Worm (Caenorhabditis elegans) whole organism, young adult: ENCODE results near the gene srd-41.

Experiments used
- B0019.2 ChIP-seq: fragments of 200-800 bp; sonication (Bioruptor generic); conservative IDR thresholded peaks from 2 replicates; pipeline ENCODE4 v1.3.6; 2022; ENCODE audit warnings: missing genetic modification reagents, missing genetic modification characterization, missing compliant biosample characterization
- B0261.1 ChIP-seq: sonication (generic microtip); optimal IDR thresholded peaks from 2 replicates; lab custom pipeline; 2016; ENCODE audit warnings: mild to moderate bottlenecking, missing genetic modification characterization, moderate library complexity, missing compliant biosample characterization
- B0336.3 ChIP-seq: fragments of 200-800 bp; sonication (Bioruptor generic); IDR thresholded peaks from 2 replicates; pipeline ENCODE4 v1.3.6; 2022; ENCODE audit warnings: missing genetic modification characterization, missing compliant biosample characterization
- D2030.7 ChIP-seq: fragments of 200-800 bp; sonication (Bioruptor generic); IDR thresholded peaks from 2 replicates; pipeline ENCODE4 v1.3.6; 2022; ENCODE audit warnings: missing genetic modification reagents, missing genetic modification characterization, missing compliant biosample characterization
- F52B5.7 ChIP-seq: sonication (generic microtip); optimal IDR thresholded peaks from 2 replicates; lab custom pipeline; 2016; ENCODE audit warnings: mild to moderate bottlenecking, missing genetic modification characterization, missing compliant biosample characterization
- F57A8.1 ChIP-seq: fragments of 200-800 bp; sonication (Bioruptor generic); optimal IDR thresholded peaks from 2 replicates; lab custom pipeline; 2018; ENCODE audit warnings: mild to moderate bottlenecking, missing genetic modification characterization, moderate library complexity, missing compliant biosample characterization
- F57C9.4 ChIP-seq: sonication (generic microtip); optimal IDR thresholded peaks from 2 replicates; lab custom pipeline; 2017; ENCODE audit warnings: mild to moderate bottlenecking, missing genetic modification characterization, missing compliant biosample characterization
- Y56A3A.18 ChIP-seq: fragments of 200-800 bp; sonication (Bioruptor generic); IDR thresholded peaks from 2 replicates; pipeline ENCODE4 v1.3.6; 2022; ENCODE audit warnings: missing genetic modification reagents, missing genetic modification characterization, missing compliant biosample characterization
- ama-1 ChIP-seq, 3 experiments: fragments of 150-350 bp in 1 of 3; sonication (generic microtip) in 2 of 3; optimal IDR thresholded peaks; 2 replicates each; lab custom pipeline; 2014 to 2018; ENCODE audit warnings: missing biosample characterization in 2 of 3, missing genetic modification characterization in 2 of 3, missing genetic modification reagents in 2 of 3
- aptf-2 ChIP-seq: fragments of 200-800 bp; sonication (Bioruptor generic); conservative IDR thresholded peaks from 2 replicates; pipeline ENCODE4 v1.3.6; 2022; ENCODE audit warnings: missing genetic modification reagents, missing genetic modification characterization, missing compliant biosample characterization
- athp-1 ChIP-seq: sonication (generic microtip); optimal IDR thresholded peaks from 2 replicates; lab custom pipeline; 2017; ENCODE audit warnings: mild to moderate bottlenecking, missing genetic modification characterization, missing compliant biosample characterization
- ccch-3 ChIP-seq: fragments of 200-800 bp; sonication (Bioruptor generic); optimal IDR thresholded peaks from 2 replicates; lab custom pipeline; 2018; ENCODE audit warnings: mild to moderate bottlenecking, missing genetic modification characterization, missing compliant biosample characterization
- ceh-100 ChIP-seq: fragments of 200-800 bp; sonication (Bioruptor generic); IDR thresholded peaks from 2 replicates; pipeline ENCODE4 v1.3.6; 2022; ENCODE audit warnings: missing genetic modification reagents, missing genetic modification characterization, missing compliant biosample characterization
- ceh-40 ChIP-seq: fragments of 200-800 bp; sonication (Bioruptor generic); IDR thresholded peaks from 2 replicates; pipeline ENCODE4 v1.3.6; 2022; ENCODE audit warnings: missing genetic modification characterization, missing compliant biosample characterization
- die-1 ChIP-seq: sonication (generic microtip); optimal IDR thresholded peaks from 2 replicates; lab custom pipeline; 2016; ENCODE audit warnings: missing genotype, mild to moderate bottlenecking, missing genetic modification characterization, missing compliant biosample characterization
- egl-18 ChIP-seq: fragments of 200-800 bp; sonication (Bioruptor generic); IDR thresholded peaks from 2 replicates; pipeline ENCODE4 v1.3.6; 2022; ENCODE audit warnings: missing genetic modification reagents, missing genetic modification characterization, missing compliant biosample characterization
- hlh-26 ChIP-seq: fragments of 200-800 bp; sonication (Bioruptor generic); conservative IDR thresholded peaks from 2 replicates; pipeline ENCODE4 v1.3.6; 2022; ENCODE audit warnings: missing genetic modification reagents, missing genetic modification characterization, missing compliant biosample characterization
- hmg-20 ChIP-seq: fragments of 200-800 bp; sonication (Bioruptor generic); IDR thresholded peaks from 2 replicates; pipeline ENCODE4 v1.3.6; 2022; ENCODE audit warnings: missing genetic modification reagents, missing genetic modification characterization, missing compliant biosample characterization
- hsf-1 ChIP-seq: fragments of 200-800 bp; sonication (Bioruptor generic); IDR thresholded peaks from 2 replicates; pipeline ENCODE4 v1.3.6; 2022; ENCODE audit warnings: missing genetic modification reagents, missing genetic modification characterization, missing compliant biosample characterization
- lag-1 ChIP-seq: fragments of 200-800 bp; sonication (Bioruptor generic); IDR thresholded peaks from 2 replicates; pipeline ENCODE4 v1.3.6; 2022; ENCODE audit warnings: missing genetic modification reagents, missing genetic modification characterization, missing compliant biosample characterization
- let-526 ChIP-seq: fragments of 200-800 bp; sonication (Bioruptor generic); IDR thresholded peaks from 2 replicates; pipeline ENCODE4 v1.3.6; 2022; ENCODE audit warnings: missing genetic modification reagents, missing genetic modification characterization, missing compliant biosample characterization
- let-607 ChIP-seq, 2 experiments: fragments of 200-800 bp in 1 of 2; sonication (Bioruptor generic) in 1 of 2; sonication (generic microtip) in 1 of 2; optimal IDR thresholded peaks; 2 replicates each; lab custom pipeline; 2016 to 2018; ENCODE audit warnings: mild to moderate bottlenecking in 2 of 2, missing compliant biosample characterization in 2 of 2, missing genetic modification characterization in 2 of 2, moderate library complexity in 2 of 2, missing genotype in 1 of 2
- lir-1 ChIP-seq: fragments of 200-800 bp; sonication (Bioruptor generic); conservative IDR thresholded peaks from 2 replicates; pipeline ENCODE4 v1.3.6; 2022; ENCODE audit warnings: missing genetic modification reagents, missing genetic modification characterization, missing compliant biosample characterization
- lsy-27 ChIP-seq: sonication (generic microtip); optimal IDR thresholded peaks from 2 replicates; lab custom pipeline; 2017; ENCODE audit warnings: missing genetic modification characterization, mild to moderate bottlenecking, missing compliant biosample characterization, antibody characterized with exemption, missing genotype, borderline replicate concordance; ENCODE audit not compliant: insufficient read depth
- madf-10 ChIP-seq: sonication (generic microtip); optimal IDR thresholded peaks from 2 replicates; lab custom pipeline; 2016; ENCODE audit warnings: mild to moderate bottlenecking, missing genetic modification characterization, missing compliant biosample characterization
- madf-3 ChIP-seq: fragments of 200-800 bp; sonication (Bioruptor generic); IDR thresholded peaks from 2 replicates; pipeline ENCODE4 v1.3.6; 2022; ENCODE audit warnings: missing genetic modification reagents, missing genetic modification characterization, missing compliant biosample characterization
- madf-8 ChIP-seq: fragments of 200-800 bp; sonication (Bioruptor generic); conservative IDR thresholded peaks from 2 replicates; pipeline ENCODE4 v1.3.6; 2022; ENCODE audit warnings: missing genetic modification reagents, missing genetic modification characterization, missing compliant biosample characterization
- nhr-80 ChIP-seq: sonication (generic microtip); optimal IDR thresholded peaks from 2 replicates; lab custom pipeline; 2016; ENCODE audit warnings: missing genetic modification characterization, missing compliant biosample characterization
- pbrm-1 ChIP-seq: fragments of 200-800 bp; sonication (Bioruptor generic); IDR thresholded peaks from 2 replicates; pipeline ENCODE4 v1.3.6; 2022; ENCODE audit warnings: missing genetic modification reagents, missing genetic modification characterization, missing compliant biosample characterization
- rcor-1 ChIP-seq: fragments of 200-800 bp; sonication (Bioruptor generic); IDR thresholded peaks from 2 replicates; pipeline ENCODE4 v1.3.6; 2022; ENCODE audit warnings: missing genetic modification reagents, missing genetic modification characterization, missing compliant biosample characterization
- repo-1 ChIP-seq: sonication (generic microtip); optimal IDR thresholded peaks from 2 replicates; lab custom pipeline; 2017; ENCODE audit warnings: mild to moderate bottlenecking, missing genetic modification characterization, missing compliant biosample characterization
- snpc-1.1 ChIP-seq: sonication (generic microtip); optimal IDR thresholded peaks from 2 replicates; lab custom pipeline; 2017; ENCODE audit warnings: missing genetic modification characterization, mild to moderate bottlenecking, missing compliant biosample characterization, antibody characterized with exemption, moderate library complexity, missing genotype, missing genetic modification reagents; ENCODE audit not compliant: insufficient read depth
- snpc-1.3 ChIP-seq: sonication (generic microtip); optimal IDR thresholded peaks from 2 replicates; lab custom pipeline; 2017; ENCODE audit warnings: missing genetic modification characterization, mild to moderate bottlenecking, missing compliant biosample characterization, antibody characterized with exemption, moderate library complexity, missing genotype, missing genetic modification reagents; ENCODE audit not compliant: insufficient read depth
- snpc-3.4 ChIP-seq: sonication (generic microtip); optimal IDR thresholded peaks from 2 replicates; lab custom pipeline; 2017; ENCODE audit warnings: missing genetic modification characterization, mild to moderate bottlenecking, missing compliant biosample characterization, antibody characterized with exemption, moderate library complexity, missing genotype, missing genetic modification reagents
- tbp1 ChIP-seq: fragments of 200-800 bp; sonication (Bioruptor generic); optimal IDR thresholded peaks from 2 replicates; lab custom pipeline; 2018; ENCODE audit warnings: mild to moderate bottlenecking, missing genetic modification characterization, missing compliant biosample characterization
- unc-130 ChIP-seq: sonication (generic microtip); optimal IDR thresholded peaks from 2 replicates; lab custom pipeline; 2016; ENCODE audit warnings: missing genetic modification reagents, missing genetic modification characterization, missing compliant biosample characterization
- zfh-2 ChIP-seq: fragments of 200-800 bp; sonication (Bioruptor generic); conservative IDR thresholded peaks from 2 replicates; pipeline ENCODE4 v1.3.6; 2022; ENCODE audit warnings: missing genetic modification reagents, missing genetic modification characterization, missing compliant biosample characterization
- zim-3 ChIP-seq: sonication (generic microtip); optimal IDR thresholded peaks from 2 replicates; lab custom pipeline; 2017; ENCODE audit warnings: mild to moderate bottlenecking, missing genetic modification characterization, moderate library complexity, missing compliant biosample characterization
- ztf-25 ChIP-seq: fragments of 200-800 bp; sonication (Bioruptor generic); IDR thresholded peaks from 2 replicates; pipeline ENCODE4 v1.3.6; 2022; ENCODE audit warnings: missing genetic modification reagents, missing genetic modification characterization, missing compliant biosample characterization
- ztf-26 ChIP-seq: sonication (generic microtip); optimal IDR thresholded peaks from 2 replicates; lab custom pipeline; 2017; ENCODE audit warnings: missing genetic modification characterization, missing compliant biosample characterization
- ztf-28 ChIP-seq: fragments of 200-800 bp; sonication (Bioruptor generic); IDR thresholded peaks from 2 replicates; pipeline ENCODE4 v1.3.6; 2022; ENCODE audit warnings: missing genetic modification reagents, missing genetic modification characterization, missing compliant biosample characterization

srd-41 gene

ce11 chrX:12333479-12333878 lies 7.0 kb downstream of the srd-41 start, which contains the start of gene srd-47:
srd-47 (plus strand) TSS chrX:12333642.
- TF ChIP-seq madf-8 (GFP tag; lab: Robert Waterston, UW) (no peak), ama-1 (optimal IDR thresholded peaks at IDR 0.05; lab: Kevin White, UChicago) (no peak), ama-1 (GFP tag; optimal IDR thresholded peaks at IDR 0.05; lab: Kevin White, UChicago) (no peak), ztf-28 (no peak), F57C9.4 (tag; lab: Kevin White, UChicago) (no peak), snpc-1.3 (tag; lab: Kevin White, UChicago) (no peak), hsf-1 (GFP tag; lab: Robert Waterston, UW) (no peak), egl-18 (GFP tag; lab: Robert Waterston, UW) (no peak), hlh-26 (GFP tag; lab: Robert Waterston, UW) (no peak), let-526 (GFP tag; lab: Robert Waterston, UW) (no peak), madf-3 (no peak), ccch-3 (GFP tag; lab: Kevin White, UChicago) (no peak), zfh-2 (GFP tag; lab: Robert Waterston, UW) (no peak), let-607 (tag; optimal IDR thresholded peaks at IDR 0.05; lab: Kevin White, UChicago) (no peak), nhr-80 (tag; lab: Kevin White, UChicago) (no peak), tbp1 (GFP tag; lab: Kevin White, UChicago) (no peak)
- TF ChIP-seq, all 124 proteins: peak for 0

- TF ChIP-seq madf-8 (GFP tag; lab: Robert Waterston, UW) (no peak), lag-1 (GFP tag; lab: Robert Waterston, UW) (no peak), rcor-1 (GFP tag; lab: Robert Waterston, UW) (no peak), B0336.3 (GFP tag; lab: Robert Waterston, UW) (no peak), pbrm-1 (GFP tag; lab: Robert Waterston, UW) (no peak), tbp1 (GFP tag; lab: Kevin White, UChicago) (no peak), repo-1 (tag; lab: Kevin White, UChicago) (no peak)
- TF ChIP-seq, all 124 proteins: peak for 0
Measured at ce11 chrX:12335808-12336207, 9.3 kb downstream of the srd-41 start, which contains the start of gene srd-48. srd-48 (plus strand) TSS chrX:12336108.

- TF ChIP-seq snpc-3.4 (tag; lab: Kevin White, UChicago) (peak; percentile 40), hlh-26 (GFP tag; lab: Robert Waterston, UW) (no peak), B0019.2 (no peak), D2030.7 (GFP tag; lab: Robert Waterston, UW) (no peak; the same call in 1 of the 2 replicates), aptf-2 (no peak), F52B5.7 (tag; lab: Kevin White, UChicago) (no peak), pbrm-1 (GFP tag; lab: Robert Waterston, UW) (peak; percentile 83), lsy-27 (tag; lab: Kevin White, UChicago) (no peak), B0261.1 (tag; lab: Kevin White, UChicago) (peak; percentile 93), madf-3 (no peak), F57A8.1 (GFP tag; lab: Kevin White, UChicago) (no peak), hsf-1 (GFP tag; lab: Robert Waterston, UW) (no peak), lir-1 (GFP tag; lab: Robert Waterston, UW) (no peak), snpc-1.3 (tag; lab: Kevin White, UChicago) (peak; percentile 64), ceh-100 (no peak), snpc-1.1 (tag; lab: Kevin White, UChicago) (peak; percentile 18), Y56A3A.18 (no peak), athp-1 (peak; percentile 45), ztf-25 (0 out of 2 replicates have a peak, but pooled peaks have one; percentile 76), madf-8 (GFP tag; lab: Robert Waterston, UW) (no peak), hmg-20 (GFP tag; lab: Robert Waterston, UW) (peak; percentile 60; the same call in 1 of the 2 replicates), ceh-40 (peak; percentile 72; the same call in 1 of the 2 replicates), unc-130 (peak; percentile 18), ztf-26 (tag; lab: Kevin White, UChicago) (peak; percentile 63), die-1 (tag; lab: Kevin White, UChicago) (peak; percentile 71), madf-10 (tag; lab: Kevin White, UChicago) (peak; percentile 36), zim-3 (tag; lab: Kevin White, UChicago) (no peak)
Measured at ce11 chrX:12337846-12338490, 11.4 kb downstream of the srd-41 start, which contains the start of gene srd-44. srd-44 (plus strand) TSS chrX:12338440.
